Worm (Caenorhabditis elegans) whole organism, L1 larva: Measurements from ENCODE around the gene srd-59.

Experiments
- C04F5.9 ChIP-seq: sonication (generic microtip); optimal IDR thresholded peaks from 2 replicates; lab custom pipeline; 2016; ENCODE audit warnings: missing genetic modification characterization, missing compliant biosample characterization
- C16A3.4 ChIP-seq: fragments of 150-350 bp; optimal IDR thresholded peaks from 2 replicates; lab custom pipeline; 2014; ENCODE audit warnings: missing biosample characterization, missing genetic modification characterization
- ama-1 ChIP-seq: fragments of 150-350 bp; optimal IDR thresholded peaks from 2 replicates; lab custom pipeline; 2014
- ceh-63 ChIP-seq: fragments of 200-800 bp; sonication (Bioruptor generic); optimal IDR thresholded peaks from 2 replicates; lab custom pipeline; 2018; ENCODE audit warnings: mild to moderate bottlenecking, missing genetic modification characterization, missing compliant biosample characterization
- ceh-88 ChIP-seq: fragments of 200-800 bp; sonication (Bioruptor generic); IDR thresholded peaks from 2 replicates; pipeline ENCODE4 v1.3.6; 2022; ENCODE audit warnings: missing genetic modification characterization, missing compliant biosample characterization
- ces-1 ChIP-seq: fragments of 150-350 bp; optimal IDR thresholded peaks from 2 replicates; lab custom pipeline; 2014; ENCODE audit warnings: missing biosample characterization, missing genetic modification reagents, missing genetic modification characterization
- efl-1 ChIP-seq, 4 experiments: fragments of 150-350 bp; optimal IDR thresholded peaks in 3 of 4; peaks in 1 of 4; 1 replicate in 1 of 4; 2 replicates in 3 of 4; lab custom pipeline; 2014; ENCODE audit warnings: missing biosample characterization in 2 of 4, missing genetic modification characterization in 2 of 4, missing genetic modification reagents in 2 of 4
- efl-3 ChIP-seq: fragments of 200-800 bp; sonication (Bioruptor generic); optimal IDR thresholded peaks from 2 replicates; lab custom pipeline; 2018; ENCODE audit warnings: mild to moderate bottlenecking, missing genetic modification characterization, missing compliant biosample characterization
- egl-13 ChIP-seq: sonication (generic microtip); optimal IDR thresholded peaks from 2 replicates; lab custom pipeline; 2016; ENCODE audit warnings: missing genotype, missing genetic modification reagents, missing genetic modification characterization, missing compliant biosample characterization
- elt-2 ChIP-seq: sonication (generic microtip); optimal IDR thresholded peaks from 2 replicates; lab custom pipeline; 2016; ENCODE audit warnings: missing genetic modification characterization, mild to moderate bottlenecking, inconsistent platforms, missing compliant biosample characterization, missing genetic modification reagents
- fkh-8 ChIP-seq: sonication (generic microtip); optimal IDR thresholded peaks from 2 replicates; lab custom pipeline; 2016; ENCODE audit warnings: mild to moderate bottlenecking, missing genetic modification characterization, missing compliant biosample characterization
- hlh-17 ChIP-seq: fragments of 200-800 bp; sonication (Bioruptor generic); optimal IDR thresholded peaks from 2 replicates; lab custom pipeline; 2018; ENCODE audit warnings: missing genetic modification characterization, mild to moderate bottlenecking, missing compliant biosample characterization, moderate library complexity, borderline replicate concordance
- hlh-4 ChIP-seq: sonication (generic microtip); optimal IDR thresholded peaks from 2 replicates; lab custom pipeline; 2016; ENCODE audit warnings: mild to moderate bottlenecking, missing genetic modification characterization, missing compliant biosample characterization
- hpl-2 ChIP-seq: fragments of 150-350 bp; optimal IDR thresholded peaks from 2 replicates; lab custom pipeline; 2014; ENCODE audit warnings: missing biosample characterization, missing genetic modification reagents, missing genetic modification characterization
- irx-1 ChIP-seq: sonication (generic microtip); optimal IDR thresholded peaks from 2 replicates; lab custom pipeline; 2016; ENCODE audit warnings: missing genetic modification characterization, missing compliant biosample characterization
- lin-13 ChIP-seq: fragments of 150-350 bp; optimal IDR thresholded peaks from 2 replicates; lab custom pipeline; 2014; ENCODE audit warnings: missing biosample characterization, missing genetic modification reagents, missing genetic modification characterization
- lin-14 ChIP-seq: fragments of 200-800 bp; sonication (Bioruptor generic); optimal IDR thresholded peaks from 2 replicates; lab custom pipeline; 2018; ENCODE audit warnings: mild to moderate bottlenecking, missing genetic modification characterization, moderate library complexity, missing compliant biosample characterization
- lin-35 ChIP-seq, 2 experiments: fragments of 150-350 bp; optimal IDR thresholded peaks; 2 replicates each; lab custom pipeline; 2014; ENCODE audit warnings: missing biosample characterization in 2 of 2, missing genetic modification characterization in 2 of 2, missing genetic modification reagents in 2 of 2
- lir-3 ChIP-seq: sonication (generic microtip); optimal IDR thresholded peaks from 2 replicates; lab custom pipeline; 2016; ENCODE audit warnings: mild to moderate bottlenecking, missing genetic modification characterization, moderate library complexity, missing compliant biosample characterization; ENCODE audit not compliant: poor library complexity
- lsy-2 ChIP-seq, 2 experiments: fragments of 150-350 bp; optimal IDR thresholded peaks; 2 replicates each; lab custom pipeline; 2014; ENCODE audit warnings: missing biosample characterization in 2 of 2, missing genetic modification characterization in 2 of 2
- mab-9 ChIP-seq: fragments of 200-800 bp; sonication (Bioruptor generic); IDR thresholded peaks from 2 replicates; pipeline ENCODE4 v1.3.6; 2022; ENCODE audit warnings: missing genetic modification reagents, missing genetic modification characterization, missing compliant biosample characterization
- mef-2 ChIP-seq: fragments of 150-350 bp; optimal IDR thresholded peaks from 2 replicates; lab custom pipeline; 2014; ENCODE audit warnings: missing biosample characterization, missing genetic modification characterization
- nhr-11 ChIP-seq: fragments of 150-350 bp; optimal IDR thresholded peaks from 2 replicates; lab custom pipeline; 2014; ENCODE audit warnings: missing biosample characterization, missing genetic modification characterization
- nhr-12 ChIP-seq: sonication (generic microtip); optimal IDR thresholded peaks from 2 replicates; lab custom pipeline; 2017; ENCODE audit warnings: missing biosample characterization, missing genetic modification characterization
- nhr-28 ChIP-seq: fragments of 150-350 bp; optimal IDR thresholded peaks from 2 replicates; lab custom pipeline; 2014; ENCODE audit warnings: missing biosample characterization, missing genetic modification characterization
- nhr-47 ChIP-seq: sonication (generic microtip); optimal IDR thresholded peaks from 2 replicates; lab custom pipeline; 2016; ENCODE audit warnings: mild to moderate bottlenecking, missing genetic modification characterization, moderate library complexity, missing compliant biosample characterization
- nhr-76 ChIP-seq: sonication (generic microtip); optimal IDR thresholded peaks from 2 replicates; lab custom pipeline; 2017; ENCODE audit warnings: missing biosample characterization, missing genetic modification characterization
- nhr-77 ChIP-seq: fragments of 150-350 bp; optimal IDR thresholded peaks from 2 replicates; lab custom pipeline; 2014; ENCODE audit warnings: missing biosample characterization, missing genetic modification characterization
- pqm-1 ChIP-seq: sonication (generic microtip); optimal IDR thresholded peaks from 3 replicates; lab custom pipeline; 2017; ENCODE audit warnings: missing biosample characterization, missing genetic modification characterization
- rnt-1 ChIP-seq: sonication (generic microtip); optimal IDR thresholded peaks from 2 replicates; lab custom pipeline; 2016; ENCODE audit warnings: mild to moderate bottlenecking, missing genetic modification characterization, moderate library complexity, missing compliant biosample characterization
- skn-1 ChIP-seq: fragments of 150-350 bp; optimal IDR thresholded peaks from 2 replicates; lab custom pipeline; 2014; ENCODE audit warnings: missing biosample characterization, missing genetic modification characterization
- sptf-1 ChIP-seq: fragments of 150-350 bp; optimal IDR thresholded peaks from 2 replicates; lab custom pipeline; 2014; ENCODE audit warnings: missing biosample characterization, missing genetic modification characterization
- unc-130 ChIP-seq: fragments of 150-350 bp; optimal IDR thresholded peaks from 2 replicates; lab custom pipeline; 2017; ENCODE audit warnings: missing biosample characterization, missing genetic modification characterization, inconsistent platforms
- unc-62 ChIP-seq: fragments of 150-350 bp; optimal IDR thresholded peaks from 2 replicates; lab custom pipeline; 2014; ENCODE audit warnings: missing biosample characterization, missing genetic modification reagents, missing genetic modification characterization
- xbp-1 ChIP-seq: sonication (generic microtip); optimal IDR thresholded peaks from 2 replicates; lab custom pipeline; 2016; ENCODE audit warnings: missing genetic modification characterization, missing compliant biosample characterization

Gene srd-59

DNA sequence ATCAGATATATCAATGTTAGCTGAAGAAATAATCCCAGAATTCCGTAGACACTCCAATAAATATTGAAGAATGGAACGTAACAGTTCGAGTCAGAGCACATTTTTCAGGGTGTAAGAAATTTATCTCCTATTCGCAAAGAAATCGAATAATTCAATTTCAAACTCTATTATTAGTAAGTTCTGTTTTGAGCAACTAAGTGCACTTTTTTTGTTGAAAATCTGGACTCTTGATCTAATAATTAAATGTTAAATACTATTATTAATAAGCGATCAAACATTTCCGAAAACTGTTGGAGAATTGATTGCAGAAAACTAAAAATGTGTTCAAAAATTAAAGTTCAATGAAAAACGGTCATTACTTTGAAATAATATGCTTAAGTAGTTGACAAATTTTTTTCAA is 2.4 kb upstream of the srd-59 start, which contains the start of gene srd-56:
Gene srd-56, minus strand, starts transcription at position 101 of the 400 bp plus-strand sequence.
- TF ChIP-seq hlh-17 (GFP tag; lab: Kevin White, UChicago) (no peak), hpl-2 (no peak), unc-62 (GFP tag; lab: Kevin White, UChicago) (no peak), mab-9 (no peak), lsy-2 (tag; optimal IDR thresholded peaks at IDR 0.05; lab: Kevin White, UChicago) (no peak), C04F5.9 (tag; lab: Kevin White, UChicago) (no peak), nhr-28 (no peak), nhr-77 (tag; lab: Kevin White, UChicago) (no peak), sptf-1 (no peak), lin-14 (no peak), unc-130 (tag; lab: Kevin White, UChicago) (no peak), mef-2 (tag; lab: Kevin White, UChicago) (no peak)
- TF ChIP-seq, all 84 proteins: peak for 0

DNA sequence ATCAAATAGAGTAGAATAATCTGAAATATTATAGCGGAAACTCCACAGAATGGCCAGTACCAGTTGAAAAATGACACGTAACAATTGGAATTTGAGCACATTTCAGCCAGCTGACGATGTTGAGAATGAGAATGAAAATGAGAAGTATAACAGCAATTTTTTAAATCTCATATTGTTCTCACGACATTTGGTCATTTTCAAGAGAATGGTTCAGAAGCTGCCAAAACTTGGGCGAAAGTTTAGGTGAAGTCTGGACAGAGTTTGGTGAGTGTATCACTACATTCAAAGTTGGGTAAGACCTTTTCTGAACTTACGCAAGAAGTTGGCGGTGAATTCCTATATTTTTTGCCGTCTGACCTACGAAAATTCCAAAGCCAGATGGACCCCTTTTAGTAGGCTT is 537 bp upstream of the srd-59 start, which contains the start of gene srd-58:
Gene srd-58, minus strand, starts transcription at position 101 of the 400 bp plus-strand sequence.
- no peak for TF ChIP-seq egl-13 (tag; lab: Kevin White, UChicago)
- TF ChIP-seq irx-1 (tag; lab: Kevin White, UChicago) = no peak
- no peak for TF ChIP-seq fkh-8
- no peak for TF ChIP-seq pqm-1 (tag; lab: Kevin White, UChicago)
- no peak for TF ChIP-seq unc-130 (tag; lab: Kevin White, UChicago)
- TF ChIP-seq efl-3 = no peak
- no peak for TF ChIP-seq lin-14

DNA sequence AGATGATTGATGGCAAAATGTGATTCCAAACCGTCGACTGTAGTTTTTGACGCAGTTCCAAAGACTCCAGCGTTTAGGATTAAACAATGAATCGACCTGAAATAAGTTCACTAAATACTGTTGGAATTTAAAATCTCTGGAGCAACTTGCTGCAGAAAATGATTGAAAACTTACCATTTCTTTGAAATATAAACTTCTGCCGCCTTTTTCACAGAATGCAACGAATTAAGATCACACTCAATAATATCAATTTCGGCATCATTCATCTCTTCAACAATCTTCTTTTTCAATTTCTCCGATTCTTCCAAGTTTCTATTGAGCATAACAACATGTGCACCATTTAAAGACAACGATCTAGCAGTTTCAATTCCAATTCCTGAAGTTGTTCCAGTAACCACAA is 2.2 kb downstream of the srd-59 start:
- TF ChIP-seq efl-1 (optimal IDR thresholded peaks at IDR 0.05; lab: Kevin White, UChicago) (no peak), efl-1 (GFP tag; optimal IDR thresholded peaks at IDR 0.05 in 1 of 2; lab: Kevin White, UChicago) (peak in 1 of 2 experiments; percentile 78), nhr-12 (tag; lab: Kevin White, UChicago) (no peak)

DNA sequence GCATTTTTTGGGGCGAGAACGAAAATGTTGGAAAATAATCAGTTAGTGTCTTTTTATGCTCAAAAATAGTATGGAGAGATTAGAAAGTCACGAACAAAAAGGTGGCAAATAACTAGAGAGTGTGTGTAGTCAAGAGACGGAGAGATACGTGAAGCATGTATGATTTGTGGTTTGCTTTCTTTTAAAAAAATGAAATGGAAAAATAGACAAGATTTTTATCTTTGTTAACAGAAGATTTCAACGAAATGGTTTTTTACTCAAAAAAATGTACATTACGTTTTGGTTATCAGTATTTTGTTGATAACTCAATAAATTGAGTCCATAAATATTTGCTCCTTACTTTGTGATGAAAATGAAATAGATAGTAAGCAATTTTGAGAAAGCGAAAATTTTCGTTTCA is 2.7 kb downstream of the srd-59 start, which contains the start of gene dhs-7:
Gene dhs-7, minus strand, starts transcription at position 277 of the 400 bp plus-strand sequence.
- TF ChIP-seq elt-2 (tag; lab: Kevin White, UChicago) = peak; percentile 44
- no peak for TF ChIP-seq lin-13 (GFP tag; lab: Kevin White, UChicago)

DNA sequence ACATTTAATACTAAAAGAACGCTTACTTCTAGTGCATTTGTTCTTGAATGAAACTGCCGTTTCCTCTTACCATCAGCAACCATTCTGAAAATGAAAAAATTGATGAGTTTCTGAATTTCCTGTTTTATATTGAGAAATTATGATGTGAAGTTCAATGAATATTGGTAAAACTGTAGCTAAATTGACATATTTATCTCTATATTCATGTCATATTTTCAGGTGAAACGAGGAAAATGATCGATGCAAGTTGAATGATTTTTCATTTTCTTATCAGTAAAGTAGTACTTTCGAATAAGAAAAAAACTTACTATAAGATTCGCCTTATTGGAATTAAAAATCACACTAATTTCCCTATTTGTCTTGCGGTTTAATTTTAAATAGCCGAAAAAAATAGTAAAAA is 4.7 kb downstream of the srd-59 start, which contains the start of gene E04F6.15:
Gene E04F6.15, minus strand, starts transcription at position 101 of the 400 bp plus-strand sequence.
- no peak for TF ChIP-seq nhr-28

DNA sequence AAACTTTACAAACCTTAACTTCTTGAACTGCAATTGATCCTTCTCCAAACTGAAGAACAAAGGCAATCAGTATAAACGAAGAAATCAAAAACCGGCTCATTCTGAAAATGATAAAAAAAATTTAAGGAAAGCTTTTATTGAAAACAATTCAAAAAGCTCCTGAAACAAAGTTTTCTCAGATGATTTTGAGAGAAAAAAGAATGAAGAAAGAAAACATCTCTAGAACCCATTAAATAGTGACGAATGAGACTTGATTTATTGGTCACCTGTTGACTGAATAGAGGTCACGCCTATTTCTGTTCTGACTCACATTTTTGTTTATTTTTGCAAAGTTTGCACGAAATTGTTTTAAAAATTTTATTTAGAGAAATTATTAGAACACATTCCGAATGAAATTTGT is 5.8 kb downstream of the srd-59 start, which contains the start of gene E04F6.8:
Gene E04F6.8, minus strand, starts transcription at position 101 of the 400 bp plus-strand sequence.
- peak; percentile 14 for TF ChIP-seq rnt-1
- no peak for TF ChIP-seq skn-1
- TF ChIP-seq hlh-4 = no peak
- TF ChIP-seq ceh-63 (GFP tag; lab: Kevin White, UChicago) = no peak
- no peak for TF ChIP-seq ces-1 (GFP tag; lab: Kevin White, UChicago)
- no peak for TF ChIP-seq lin-35 (GFP tag; optimal IDR thresholded peaks at IDR 0.05; lab: Kevin White, UChicago)
- TF ChIP-seq nhr-76 (tag; lab: Kevin White, UChicago) = no peak
- TF ChIP-seq egl-13 (tag; lab: Kevin White, UChicago) = no peak
- TF ChIP-seq lin-13 (GFP tag; lab: Kevin White, UChicago) = no peak
- TF ChIP-seq lin-14 = peak; percentile 45
- no peak for TF ChIP-seq nhr-47 (tag; lab: Kevin White, UChicago)
- TF ChIP-seq nhr-11 (tag; lab: Kevin White, UChicago) = no peak
- TF ChIP-seq irx-1 (tag; lab: Kevin White, UChicago) = no peak
- TF ChIP-seq lir-3 = peak; percentile 45
- TF ChIP-seq pqm-1 (tag; lab: Kevin White, UChicago) = no peak
- no peak for TF ChIP-seq xbp-1
- TF ChIP-seq unc-130 (tag; lab: Kevin White, UChicago) = no peak
- TF ChIP-seq C16A3.4 (tag; lab: Kevin White, UChicago) = no peak
- TF ChIP-seq ama-1 (lab: Kevin White, UChicago) = no peak
- TF ChIP-seq ceh-88 (GFP tag; lab: Robert Waterston, UW) = no peak
- no peak for TF ChIP-seq mab-9
